Fruit fly (Drosophila melanogaster) whole organism, prepupa: ENCODE results near the gene Mcm2.
A peak's percentile ranks its signal among the peaks of the same experiment; 100 is the strongest.

Source experiments
- CG10631 ChIP-seq: fragments of 200-800 bp; sonication (Bioruptor generic); optimal IDR thresholded peaks from 2 replicates; lab custom pipeline; 2016; ENCODE audit warnings: missing biosample characterization, missing genetic modification characterization
- CG3919 ChIP-seq: fragments of 200-800 bp; sonication (Bioruptor generic); optimal IDR thresholded peaks from 3 replicates; lab custom pipeline; 2016; ENCODE audit warnings: missing biosample characterization, missing genetic modification characterization
- CG6276 ChIP-seq: fragments of 200-800 bp; sonication (Bioruptor generic); optimal IDR thresholded peaks from 2 replicates; lab custom pipeline; 2017; ENCODE audit warnings: missing biosample characterization, mild to moderate bottlenecking, missing genetic modification characterization
- CG8632 ChIP-seq: fragments of 200-800 bp; sonication (Bioruptor generic); optimal IDR thresholded peaks from 3 replicates; lab custom pipeline; 2016; ENCODE audit warnings: missing biosample characterization, missing genetic modification characterization
- Eip75B ChIP-seq: fragments of 200-800 bp; sonication (Bioruptor generic); optimal IDR thresholded peaks from 3 replicates; lab custom pipeline; 2016; ENCODE audit warnings: missing biosample characterization, missing genetic modification characterization
- Eip93F ChIP-seq: fragments of 200-800 bp; sonication (Bioruptor generic); optimal IDR thresholded peaks from 2 replicates; lab custom pipeline; 2016; ENCODE audit warnings: missing biosample characterization, mild to moderate bottlenecking, missing genetic modification characterization
- Hr39 ChIP-seq: fragments of 200-800 bp; sonication (Bioruptor generic); optimal IDR thresholded peaks from 2 replicates; lab custom pipeline; 2016; ENCODE audit warnings: missing biosample characterization, missing genetic modification characterization
- cyc ChIP-seq: fragments of 200-800 bp; sonication (Bioruptor generic); optimal IDR thresholded peaks from 3 replicates; lab custom pipeline; 2016; ENCODE audit warnings: missing biosample characterization, missing genetic modification characterization
- salr ChIP-seq, 2 experiments: fragments of 200-800 bp; sonication (Bioruptor generic); optimal IDR thresholded peaks; 3 replicates each; lab custom pipeline; 2016 to 2018; ENCODE audit warnings: missing biosample characterization in 2 of 2, missing genetic modification characterization in 2 of 2, mild to moderate bottlenecking in 1 of 2

DNA sequence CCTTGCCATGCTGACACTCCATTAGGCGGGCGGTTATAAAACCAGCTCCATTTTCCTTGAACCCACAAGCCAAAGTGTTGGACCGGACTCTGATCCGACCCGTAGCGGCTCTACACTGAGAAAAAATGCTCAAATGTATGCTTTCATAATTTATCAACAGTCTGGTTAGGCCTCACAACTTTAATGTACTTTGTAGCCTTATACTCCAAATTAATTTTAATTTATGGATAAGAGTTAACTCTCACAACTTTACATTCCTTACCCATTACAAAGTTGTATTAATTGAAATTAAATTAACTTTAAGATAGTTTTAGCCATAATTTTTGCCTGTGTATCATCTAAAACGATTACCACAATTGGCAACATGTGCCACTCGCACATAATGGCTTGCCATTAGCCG is 8.7 kb upstream of the Mcm2 start:
- no peak for TF ChIP-seq CG10631
- TF ChIP-seq Eip75B (GFP tag; lab: Kevin White, UChicago), result no peak
- no peak for TF ChIP-seq CG8632 (GFP tag; lab: Kevin White, UChicago)
- no peak for TF ChIP-seq CG3919 (GFP tag; lab: Kevin White, UChicago)
- TF ChIP-seq CG6276 (GFP tag; lab: Kevin White, UChicago), result peak; percentile 71
- peak in 1 of 2 experiments; percentile 30 for TF ChIP-seq salr (GFP tag; optimal IDR thresholded peaks at IDR 0.05; lab: Kevin White, UChicago)
- no peak for TF ChIP-seq cyc (GFP tag; lab: Kevin White, UChicago)
- TF ChIP-seq Eip93F (GFP tag; lab: Kevin White, UChicago), result no peak
- no peak for TF ChIP-seq Hr39 (GFP tag; lab: Kevin White, UChicago)
